Fruit fly (Drosophila melanogaster) S2 (cell line): ENCODE results near the gene to.

Source experiments
- CG8478 ChIP-seq: fragments of >200 bp; optimal IDR thresholded peaks from 2 replicates; lab custom pipeline; 2018
- CTCF ChIP-seq, 2 experiments: fragments of >200 bp; optimal IDR thresholded peaks; 2 replicates each; lab custom pipeline; 2018

DNA sequence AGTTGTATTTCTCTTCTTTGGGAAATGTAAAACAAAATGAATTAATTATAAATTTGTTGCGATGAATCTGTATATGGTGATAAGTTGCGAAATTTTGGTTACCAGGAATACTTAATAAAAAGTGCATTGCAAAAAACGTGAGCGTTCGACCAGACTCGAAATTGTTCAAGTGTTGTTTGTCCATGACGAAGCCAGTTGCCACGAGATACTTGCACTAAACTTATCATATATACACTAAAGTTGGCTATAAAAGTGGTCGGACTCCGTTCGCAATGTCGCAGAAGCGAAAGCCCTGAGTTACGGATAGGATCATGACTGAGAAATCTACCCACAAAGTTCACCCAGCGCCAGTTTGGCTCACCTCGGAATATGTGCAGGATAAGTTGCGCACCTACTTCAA lies 33.6 kb downstream of the to start, which contains the start of gene CG11878:
- no peak for TF ChIP-seq CTCF (optimal IDR thresholded peaks at IDR 0.05; lab: Kevin White, UChicago)
- no peak for TF ChIP-seq CG8478 (lab: Kevin White, UChicago)
